Fruit fly (Drosophila melanogaster) whole organism, embryonic: ENCODE results near the gene CG11562.
A peak's percentile ranks its signal among the peaks of the same experiment; 100 is the strongest.

ENCODE experiments used
- Adf1 ChIP-seq: fragments of 200-800 bp; sonication (Bioruptor generic); IDR thresholded peaks from 2 replicates; pipeline ENCODE4 v1.3.6; 2022; ENCODE audit warnings: missing biosample characterization, missing genetic modification characterization
- B-H1 ChIP-seq: fragments of 200-800 bp; sonication (Bioruptor generic); IDR thresholded peaks from 3 replicates; pipeline ENCODE4 v1.3.6; 2022; ENCODE audit warnings: missing biosample characterization, missing genetic modification characterization
- CG11504 ChIP-seq: fragments of 200-800 bp; sonication (Bioruptor generic); optimal IDR thresholded peaks from 3 replicates; lab custom pipeline; 2019; ENCODE audit warnings: missing biosample characterization, mild to moderate bottlenecking, missing genetic modification characterization, moderate library complexity
- CG12769 ChIP-seq: fragments of 200-800 bp; sonication (Bioruptor generic); optimal IDR thresholded peaks from 2 replicates; lab custom pipeline; 2019; ENCODE audit warnings: missing biosample characterization, mild to moderate bottlenecking, missing genetic modification characterization, moderate library complexity
- CG16813 ChIP-seq: fragments of 200-800 bp; sonication (Bioruptor generic); IDR thresholded peaks from 3 replicates; pipeline ENCODE4 v1.3.6; 2022; ENCODE audit warnings: missing biosample characterization, missing genetic modification characterization; ENCODE audit not compliant: partially characterized antibody
- CG16815 ChIP-seq: fragments of 200-800 bp; sonication (Bioruptor generic); optimal IDR thresholded peaks from 3 replicates; lab custom pipeline; 2017; ENCODE audit warnings: missing biosample characterization, mild to moderate bottlenecking, missing genetic modification characterization
- CG17359 ChIP-seq: fragments of 200-800 bp; sonication (Bioruptor generic); optimal IDR thresholded peaks from 3 replicates; lab custom pipeline; 2018; ENCODE audit warnings: missing biosample characterization, mild to moderate bottlenecking, missing genetic modification characterization, moderate library complexity
- CG2120 ChIP-seq: fragments of 200-800 bp; sonication (Bioruptor generic); optimal IDR thresholded peaks from 3 replicates; lab custom pipeline; 2016; ENCODE audit warnings: missing biosample characterization, missing genetic modification characterization
- CG30403 ChIP-seq: fragments of 200-800 bp; sonication (Bioruptor generic); optimal IDR thresholded peaks from 3 replicates; lab custom pipeline; 2016; ENCODE audit warnings: missing biosample characterization, missing genetic modification characterization
- CG32767 ChIP-seq: fragments of 200-800 bp; sonication (Bioruptor generic); IDR thresholded peaks from 2 replicates; pipeline ENCODE4 v1.3.6; 2022; ENCODE audit warnings: missing biosample characterization, missing genetic modification characterization
- CG3281 ChIP-seq: fragments of 200-800 bp; sonication (Bioruptor generic); optimal IDR thresholded peaks from 3 replicates; lab custom pipeline; 2017; ENCODE audit warnings: missing biosample characterization, mild to moderate bottlenecking, missing genetic modification characterization
- CG5180 ChIP-seq: fragments of 200-800 bp; sonication (Bioruptor generic); optimal IDR thresholded peaks from 3 replicates; lab custom pipeline; 2017; ENCODE audit warnings: missing biosample characterization, missing genetic modification characterization, mild to moderate bottlenecking, moderate library complexity, missing genetic modification reagents
- CG6254 ChIP-seq: fragments of 200-800 bp; sonication (Bioruptor generic); optimal IDR thresholded peaks from 3 replicates; lab custom pipeline; 2017; ENCODE audit warnings: mild to moderate bottlenecking, missing biosample characterization, missing genetic modification reagents, missing genetic modification characterization
- CG6791 ChIP-seq: fragments of 200-800 bp; sonication (Bioruptor generic); IDR thresholded peaks from 3 replicates; pipeline ENCODE4 v1.3.6; 2022; ENCODE audit warnings: missing biosample characterization, missing genetic modification characterization; ENCODE audit not compliant: partially characterized antibody
- CG8281 ChIP-seq: fragments of 200-800 bp; sonication (Bioruptor generic); optimal IDR thresholded peaks from 2 replicates; lab custom pipeline; 2018; ENCODE audit warnings: missing biosample characterization, mild to moderate bottlenecking, missing genetic modification characterization, moderate library complexity
- CG8290 ChIP-seq, 3 experiments: fragments of 200-800 bp; sonication (Bioruptor generic); optimal IDR thresholded peaks; 2 replicates each; lab custom pipeline; 2016 to 2019; ENCODE audit warnings: missing biosample characterization in 3 of 3, missing genetic modification characterization in 3 of 3, mild to moderate bottlenecking in 2 of 3, moderate library complexity in 1 of 3
- CG8359 ChIP-seq: fragments of 200-800 bp; sonication (Bioruptor generic); optimal IDR thresholded peaks from 2 replicates; lab custom pipeline; 2017; ENCODE audit warnings: missing biosample characterization, mild to moderate bottlenecking, missing genetic modification characterization, borderline replicate concordance
- CG8388 ChIP-seq: fragments of 200-800 bp; sonication (Bioruptor generic); optimal IDR thresholded peaks from 2 replicates; lab custom pipeline; 2019; ENCODE audit warnings: missing biosample characterization, mild to moderate bottlenecking, missing genetic modification characterization, moderate library complexity
- CG9437 ChIP-seq: fragments of 200-800 bp; sonication (Bioruptor generic); optimal IDR thresholded peaks from 2 replicates; lab custom pipeline; 2018; ENCODE audit warnings: missing biosample characterization, mild to moderate bottlenecking, missing genetic modification characterization
- CG9727 ChIP-seq: fragments of 200-800 bp; sonication (Bioruptor generic); optimal IDR thresholded peaks from 3 replicates; lab custom pipeline; 2017; ENCODE audit warnings: missing biosample characterization, mild to moderate bottlenecking, missing genetic modification characterization
- E2f2 ChIP-seq: fragments of 200-800 bp; sonication (Bioruptor generic); IDR thresholded peaks from 2 replicates; pipeline ENCODE4 v1.3.6; 2022; ENCODE audit warnings: missing biosample characterization, missing genetic modification characterization
- Eip74EF ChIP-seq, 2 experiments: fragments of 200-800 bp in 1 of 2; fragments of >200 bp in 1 of 2; sonication (Bioruptor generic) in 1 of 2; optimal IDR thresholded peaks; 2 replicates each; lab custom pipeline; 2017 to 2019; ENCODE audit warnings: missing biosample characterization in 2 of 2, missing genetic modification characterization in 2 of 2, mild to moderate bottlenecking in 1 of 2, moderate library complexity in 1 of 2
- Elba2 ChIP-seq: fragments of 200-800 bp; sonication (Bioruptor generic); optimal IDR thresholded peaks from 3 replicates; lab custom pipeline; 2016; ENCODE audit warnings: missing biosample characterization, missing genetic modification characterization
- Hr51 ChIP-seq, 2 experiments: fragments of 200-800 bp; sonication (Bioruptor generic); optimal IDR thresholded peaks; 2 replicates in 1 of 2; 3 replicates in 1 of 2; lab custom pipeline; 2016 to 2018; ENCODE audit warnings: missing biosample characterization in 2 of 2, missing genetic modification characterization in 2 of 2, mild to moderate bottlenecking in 1 of 2, moderate library complexity in 1 of 2
- Mad ChIP-seq: fragments of 200-800 bp; sonication (Bioruptor generic); optimal IDR thresholded peaks from 2 replicates; lab custom pipeline; 2016; ENCODE audit warnings: missing biosample characterization, missing genetic modification characterization
- Med ChIP-seq: fragments of 200-800 bp; sonication (Bioruptor generic); peaks from one replicate; lab custom pipeline; 2016; ENCODE audit warnings: missing biosample characterization, missing genetic modification characterization, mild to moderate bottlenecking, inconsistent platforms, moderate library complexity
- Nf-YC ChIP-seq: fragments of 200-800 bp; optimal IDR thresholded peaks from 3 replicates; lab custom pipeline; 2019; ENCODE audit warnings: missing biosample characterization, mild to moderate bottlenecking, missing genetic modification characterization, moderate library complexity
- Oaz ChIP-seq: fragments of 200-800 bp; sonication (Bioruptor generic); IDR thresholded peaks from 2 replicates; pipeline ENCODE4 v1.3.6; 2022; ENCODE audit warnings: missing biosample characterization, missing genetic modification characterization
- bowl ChIP-seq: fragments of 200-800 bp; sonication (Bioruptor generic); IDR thresholded peaks from 2 replicates; pipeline ENCODE4 v1.3.6; 2022; ENCODE audit warnings: missing biosample characterization, missing genetic modification characterization
- dimm ChIP-seq: fragments of 200-800 bp; sonication (Bioruptor generic); IDR thresholded peaks from 2 replicates; pipeline ENCODE4 v1.3.6; 2022; ENCODE audit warnings: missing biosample characterization, missing genetic modification characterization
- dm ChIP-seq: fragments of 200-800 bp; sonication (Bioruptor generic); optimal IDR thresholded peaks from 3 replicates; lab custom pipeline; 2016; ENCODE audit warnings: missing biosample characterization, missing genetic modification characterization
- en ChIP-seq: fragments of 200-800 bp; sonication (Bioruptor generic); optimal IDR thresholded peaks from 2 replicates; lab custom pipeline; 2016; ENCODE audit warnings: missing biosample characterization, missing genetic modification characterization
- esg ChIP-seq: fragments of 200-800 bp; sonication (Bioruptor generic); conservative IDR thresholded peaks from 2 replicates; pipeline ENCODE4 v1.3.6; 2022; ENCODE audit warnings: missing biosample characterization, missing genetic modification characterization
- fru ChIP-seq: fragments of >200 bp; optimal IDR thresholded peaks from 2 replicates; lab custom pipeline; 2017
- ftz-f1 ChIP-seq: fragments of 200-800 bp; sonication (Bioruptor generic); optimal IDR thresholded peaks from 2 replicates; lab custom pipeline; 2016; ENCODE audit warnings: missing biosample characterization, missing genetic modification characterization
- gfzf ChIP-seq: fragments of 200-800 bp; sonication (Bioruptor generic); optimal IDR thresholded peaks from 2 replicates; lab custom pipeline; 2016; ENCODE audit warnings: missing biosample characterization, mild to moderate bottlenecking, missing genetic modification characterization, moderate library complexity
- h ChIP-seq: fragments of >200 bp; optimal IDR thresholded peaks from 2 replicates; lab custom pipeline; 2017
- pb ChIP-seq: fragments of 200-800 bp; sonication (Bioruptor generic); optimal IDR thresholded peaks from 3 replicates; lab custom pipeline; 2016; ENCODE audit warnings: missing biosample characterization, missing genetic modification characterization
- pfk ChIP-seq: fragments of 200-800 bp; sonication (Bioruptor generic); optimal IDR thresholded peaks from 2 replicates; lab custom pipeline; 2018; ENCODE audit warnings: missing biosample characterization, mild to moderate bottlenecking, missing genetic modification characterization, moderate library complexity
- pnt ChIP-seq: fragments of 200-800 bp; sonication (Bioruptor generic); optimal IDR thresholded peaks from 3 replicates; lab custom pipeline; 2016; ENCODE audit warnings: missing biosample characterization, missing genetic modification characterization
- pzg ChIP-seq: fragments of 200-800 bp; sonication (Bioruptor generic); optimal IDR thresholded peaks from 3 replicates; lab custom pipeline; 2018; ENCODE audit warnings: missing biosample characterization, mild to moderate bottlenecking, missing genetic modification characterization, moderate library complexity
- sima ChIP-seq: fragments of 200-800 bp; sonication (Bioruptor generic); optimal IDR thresholded peaks from 2 replicates; lab custom pipeline; 2016; ENCODE audit warnings: missing biosample characterization, missing genetic modification characterization
- so ChIP-seq: fragments of 200-800 bp; sonication (Bioruptor generic); IDR thresholded peaks from 3 replicates; pipeline ENCODE4 v1.3.6; 2022; ENCODE audit warnings: missing biosample characterization, missing genetic modification characterization
- ssp ChIP-seq: fragments of 200-800 bp; sonication (Bioruptor generic); IDR thresholded peaks from 2 replicates; pipeline ENCODE4 v1.3.6; 2022; ENCODE audit warnings: missing biosample characterization, missing genetic modification characterization
- tgo ChIP-seq: fragments of 200-800 bp; sonication (Bioruptor generic); IDR thresholded peaks from 3 replicates; pipeline ENCODE4 v1.3.6; 2022; ENCODE audit warnings: missing biosample characterization, missing genetic modification characterization
- tll ChIP-seq, 2 experiments: fragments of 200-800 bp in 1 of 2; fragments of >200 bp in 1 of 2; sonication (Bioruptor generic) in 1 of 2; optimal IDR thresholded peaks; 2 replicates each; lab custom pipeline; 2017 to 2019; ENCODE audit warnings: missing biosample characterization in 2 of 2, missing genetic modification characterization in 2 of 2, mild to moderate bottlenecking in 1 of 2, moderate library complexity in 1 of 2
- vfl ChIP-seq: fragments of 200-800 bp; sonication (Bioruptor generic); optimal IDR thresholded peaks from 2 replicates; lab custom pipeline; 2016; ENCODE audit warnings: missing biosample characterization, missing genetic modification characterization
- wdn ChIP-seq: fragments of 200-800 bp; sonication (Bioruptor generic); IDR thresholded peaks from 2 replicates; pipeline ENCODE4 v1.3.6; 2022; ENCODE audit warnings: missing biosample characterization, missing genetic modification characterization
- zfh2 ChIP-seq: fragments of 200-800 bp; sonication (Bioruptor generic); optimal IDR thresholded peaks from 2 replicates; lab custom pipeline; 2016; ENCODE audit warnings: missing biosample characterization, missing genetic modification characterization

Gene CG11562

DNA sequence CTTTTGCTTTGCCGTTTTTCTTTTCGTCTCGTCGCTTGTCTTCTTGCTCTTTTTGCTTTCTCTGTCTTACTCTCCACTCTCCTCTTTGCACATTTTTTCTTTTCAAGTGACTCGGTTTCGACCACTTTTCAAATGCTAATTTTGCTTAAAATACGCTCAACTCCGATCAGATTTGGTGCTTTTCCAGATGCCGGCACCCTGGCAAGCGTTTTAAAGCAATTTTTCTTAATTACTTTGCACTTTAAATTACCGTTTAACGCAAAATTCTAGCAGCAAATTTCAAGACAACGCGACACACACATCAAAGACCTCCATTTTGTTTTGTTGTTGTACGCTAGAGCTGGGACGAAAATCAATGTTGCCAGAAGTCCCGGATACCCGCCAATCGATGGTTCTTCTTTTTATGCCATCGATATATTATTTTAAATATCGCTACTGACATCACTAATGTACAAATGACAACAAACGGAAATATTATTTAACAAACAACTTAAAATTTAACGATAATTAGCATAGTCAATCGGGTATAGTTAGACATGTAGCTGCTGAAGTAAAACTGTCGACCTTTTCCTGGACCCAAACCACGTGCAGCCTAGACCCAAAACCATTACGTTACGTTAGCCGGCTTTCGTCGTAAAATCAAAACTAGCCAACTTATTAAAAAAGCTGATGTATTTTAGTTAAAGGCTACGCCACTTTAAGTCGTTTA is 41.6 kb upstream of the CG11562 start, which contains the start of gene kis (continued):
- TF ChIP-seq Hr51 (GFP tag; optimal IDR thresholded peaks at IDR 0.05; lab: Kevin White, UChicago) (peak; percentile 33 to 41), en (GFP tag; lab: Kevin White, UChicago) (no peak), dm (GFP tag; lab: Kevin White, UChicago) (peak; percentile 55), CG16815 (GFP tag; lab: Kevin White, UChicago) (no peak), Eip74EF (GFP tag; optimal IDR thresholded peaks at IDR 0.05; lab: Kevin White, UChicago) (peak in 1 of 2 experiments; percentile 13), zfh2 (GFP tag; lab: Kevin White, UChicago) (peak; percentile 31), Elba2 (GFP tag; lab: Kevin White, UChicago) (no peak), CG32767 (GFP tag; lab: Robert Waterston, UW) (peak; percentile 51; the same call in 1 of the 2 replicates), Mad (GFP tag; lab: Kevin White, UChicago) (peak; percentile 43), CG8281 (no peak), vfl (peak; percentile 30), CG2120 (GFP tag; lab: Kevin White, UChicago) (peak; percentile 67), CG12769 (tag; lab: Kevin White, UChicago) (peak; percentile 70), ssp (no peak), Med (GFP tag; lab: Kevin White, UChicago) (peak; percentile 91), wdn (GFP tag; lab: Robert Waterston, UW) (no peak), dimm (GFP tag; lab: Robert Waterston, UW) (no peak), CG9727 (GFP tag; lab: Kevin White, UChicago) (peak; percentile 41), B-H1 (no peak), so (peak; percentile 41; the same call in 1 of the 3 replicates), bowl (GFP tag; lab: Robert Waterston, UW) (no peak), Adf1 (GFP tag; lab: Robert Waterston, UW) (peak; percentile 41), pb (GFP tag; lab: Kevin White, UChicago) (no peak), Nf-YC (peak; percentile 60), pnt (GFP tag; lab: Kevin White, UChicago) (no peak), CG17359 (tag; lab: Kevin White, UChicago) (peak; percentile 45), CG6254 (GFP tag; lab: Kevin White, UChicago) (no peak), CG9437 (GFP tag; lab: Kevin White, UChicago) (peak; percentile 100), CG30403 (GFP tag; lab: Kevin White, UChicago) (peak; percentile 54), CG5180 (GFP tag; lab: Kevin White, UChicago) (no peak), CG3281 (GFP tag; lab: Kevin White, UChicago) (peak; percentile 9), Oaz (GFP tag; lab: Robert Waterston, UW) (no peak), gfzf (GFP tag; lab: Kevin White, UChicago) (peak; percentile 54), CG8290 (GFP tag; optimal IDR thresholded peaks at IDR 0.05; lab: Kevin White, UChicago) (peak; percentile 49), CG8290 (tag; optimal IDR thresholded peaks at IDR 0.05; lab: Kevin White, UChicago) (peak in 1 of 2 experiments; percentile 60), esg (GFP tag; lab: Robert Waterston, UW) (no peak), E2f2 (peak; percentile 51), CG11504 (tag; lab: Kevin White, UChicago) (peak; percentile 66), tgo (GFP tag; lab: Robert Waterston, UW) (no peak), h (lab: Kevin White, UChicago) (no peak), fru (lab: Kevin White, UChicago) (no peak), tll (GFP tag; optimal IDR thresholded peaks at IDR 0.05; lab: Kevin White, UChicago) (no peak), CG16813 (GFP tag; lab: Robert Waterston, UW) (peak; percentile 95), CG8359 (GFP tag; lab: Kevin White, UChicago) (no peak), CG6791 (GFP tag; lab: Robert Waterston, UW) (peak; percentile 93), pfk (GFP tag; lab: Kevin White, UChicago) (no peak), pzg (GFP tag; lab: Kevin White, UChicago) (peak; percentile 95), sima (GFP tag; lab: Kevin White, UChicago) (peak; percentile 10), CG8388 (GFP tag; lab: Kevin White, UChicago) (peak; percentile 8), ftz-f1 (no peak)
